Worm (Caenorhabditis elegans) whole organism, L2 larva: ENCODE measurements around the gene let-756.
A peak's percentile ranks its signal among the peaks of the same experiment; 100 is the strongest.

Experiments
- C34F6.9 ChIP-seq: fragments of 150-350 bp; optimal IDR thresholded peaks from 2 replicates; lab custom pipeline; 2014; ENCODE audit warnings: missing biosample characterization, missing genetic modification characterization
- F13H6.1 ChIP-seq: sonication (generic microtip); optimal IDR thresholded peaks from 2 replicates; lab custom pipeline; 2016; ENCODE audit warnings: missing genetic modification characterization, missing compliant biosample characterization
- R02D3.7 ChIP-seq: fragments of 150-350 bp; optimal IDR thresholded peaks from 2 replicates; lab custom pipeline; 2014; ENCODE audit warnings: missing biosample characterization, missing genetic modification characterization
- Y55F3AM.14 ChIP-seq: fragments of 200-800 bp; sonication (Bioruptor generic); optimal IDR thresholded peaks from 2 replicates; lab custom pipeline; 2018; ENCODE audit warnings: mild to moderate bottlenecking, missing genetic modification characterization, missing compliant biosample characterization
- ZK546.5 ChIP-seq: sonication (generic microtip); optimal IDR thresholded peaks from 2 replicates; lab custom pipeline; 2017; ENCODE audit warnings: missing biosample characterization, missing genetic modification characterization
- alr-1 ChIP-seq: fragments of 150-350 bp; optimal IDR thresholded peaks from 2 replicates; lab custom pipeline; 2014; ENCODE audit warnings: missing biosample characterization, missing genetic modification characterization
- aly-2 ChIP-seq: fragments of 150-350 bp; optimal IDR thresholded peaks from 2 replicates; lab custom pipeline; 2014; ENCODE audit warnings: missing biosample characterization, missing genetic modification characterization
- ama-1 ChIP-seq: fragments of 150-350 bp; optimal IDR thresholded peaks from 2 replicates; lab custom pipeline; 2018; ENCODE audit warnings: inconsistent platforms
- blmp-1 ChIP-seq: sonication (generic microtip); optimal IDR thresholded peaks from 2 replicates; lab custom pipeline; 2017; ENCODE audit warnings: missing genetic modification characterization, mild to moderate bottlenecking, missing compliant biosample characterization, antibody characterized with exemption, moderate library complexity; ENCODE audit not compliant: insufficient read depth
- ceh-16 ChIP-seq: fragments of 150-350 bp; optimal IDR thresholded peaks from 2 replicates; lab custom pipeline; 2014; ENCODE audit warnings: missing biosample characterization, missing genetic modification characterization
- ceh-82 ChIP-seq: fragments of 150-350 bp; optimal IDR thresholded peaks from 2 replicates; lab custom pipeline; 2014; ENCODE audit warnings: missing biosample characterization, missing genetic modification characterization
- crh-2 ChIP-seq: sonication (generic microtip); optimal IDR thresholded peaks from 2 replicates; lab custom pipeline; 2017; ENCODE audit warnings: missing biosample characterization, missing genetic modification characterization
- dmd-4 ChIP-seq: sonication (generic microtip); optimal IDR thresholded peaks from 2 replicates; lab custom pipeline; 2017; ENCODE audit warnings: missing biosample characterization, missing genetic modification characterization
- egl-27 ChIP-seq: sonication (generic microtip); optimal IDR thresholded peaks from 3 replicates; lab custom pipeline; 2017; ENCODE audit warnings: missing biosample characterization, missing genetic modification reagents, missing genetic modification characterization
- elt-1 ChIP-seq: fragments of 150-350 bp; optimal IDR thresholded peaks from 2 replicates; lab custom pipeline; 2014; ENCODE audit warnings: missing biosample characterization, missing genetic modification characterization
- elt-3 ChIP-seq: sonication (generic microtip); optimal IDR thresholded peaks from 2 replicates; lab custom pipeline; 2017; ENCODE audit warnings: missing biosample characterization, missing genetic modification characterization
- fos-1 ChIP-seq: fragments of 150-350 bp; optimal IDR thresholded peaks from 2 replicates; lab custom pipeline; 2014; ENCODE audit warnings: missing biosample characterization, missing genetic modification characterization
- gmeb-1 ChIP-seq: fragments of 150-350 bp; optimal IDR thresholded peaks from 2 replicates; lab custom pipeline; 2014; ENCODE audit warnings: missing biosample characterization, missing genetic modification characterization
- lin-11 ChIP-seq: fragments of 150-350 bp; sonication (generic microtip); optimal IDR thresholded peaks from 2 replicates; lab custom pipeline; 2014; ENCODE audit warnings: missing biosample characterization, missing genetic modification characterization, inconsistent platforms, mixed read lengths
- lin-13 ChIP-seq: fragments of 150-350 bp; optimal IDR thresholded peaks from 2 replicates; lab custom pipeline; 2014; ENCODE audit warnings: missing biosample characterization, missing genetic modification reagents, missing genetic modification characterization
- lin-39 ChIP-seq: fragments of 150-350 bp; optimal IDR thresholded peaks from 2 replicates; lab custom pipeline; 2014; ENCODE audit warnings: missing biosample characterization, missing genetic modification reagents, missing genetic modification characterization
- lsy-2 ChIP-seq, 2 experiments: fragments of 150-350 bp in 1 of 2; sonication (generic microtip) in 1 of 2; optimal IDR thresholded peaks; 2 replicates each; lab custom pipeline; 2014 to 2017; ENCODE audit warnings: missing biosample characterization in 2 of 2, missing genetic modification characterization in 2 of 2
- mab-5 ChIP-seq: fragments of 150-350 bp; optimal IDR thresholded peaks from 2 replicates; lab custom pipeline; 2014; ENCODE audit warnings: missing biosample characterization, missing genetic modification characterization
- mbf-1 ChIP-seq: sonication (generic microtip); optimal IDR thresholded peaks from 2 replicates; lab custom pipeline; 2017; ENCODE audit warnings: missing biosample characterization, missing genetic modification characterization
- mdl-1 ChIP-seq, 2 experiments: fragments of 150-350 bp in 1 of 2; sonication (generic microtip) in 1 of 2; optimal IDR thresholded peaks; 2 replicates each; lab custom pipeline; 2017; ENCODE audit warnings: missing biosample characterization in 2 of 2, missing genetic modification characterization in 2 of 2
- nhr-10 ChIP-seq: sonication (generic microtip); optimal IDR thresholded peaks from 2 replicates; lab custom pipeline; 2017; ENCODE audit warnings: missing biosample characterization, missing genetic modification characterization
- nhr-11 ChIP-seq: fragments of 150-350 bp; optimal IDR thresholded peaks from 2 replicates; lab custom pipeline; 2014; ENCODE audit warnings: missing biosample characterization, missing genetic modification characterization
- nhr-12 ChIP-seq: fragments of 150-350 bp; optimal IDR thresholded peaks from 2 replicates; lab custom pipeline; 2014; ENCODE audit warnings: missing biosample characterization, missing genetic modification characterization
- nhr-129 ChIP-seq: fragments of 150-350 bp; optimal IDR thresholded peaks from 2 replicates; lab custom pipeline; 2014; ENCODE audit warnings: missing biosample characterization, missing genetic modification characterization
- nhr-21 ChIP-seq: fragments of 150-350 bp; optimal IDR thresholded peaks from 2 replicates; lab custom pipeline; 2014; ENCODE audit warnings: missing biosample characterization, missing genetic modification characterization
- nhr-23 ChIP-seq: fragments of 150-350 bp; optimal IDR thresholded peaks from 2 replicates; lab custom pipeline; 2014; ENCODE audit warnings: missing biosample characterization, missing genetic modification reagents, missing genetic modification characterization
- nhr-237 ChIP-seq: fragments of 150-350 bp; optimal IDR thresholded peaks from 2 replicates; lab custom pipeline; 2014; ENCODE audit warnings: missing biosample characterization, missing genetic modification characterization
- nhr-25 ChIP-seq: fragments of 150-350 bp; sonication (generic microtip); optimal IDR thresholded peaks from 3 replicates; lab custom pipeline; 2014; ENCODE audit warnings: missing biosample characterization, missing genetic modification characterization
- nhr-6 ChIP-seq: fragments of 150-350 bp; optimal IDR thresholded peaks from 2 replicates; lab custom pipeline; 2014; ENCODE audit warnings: missing biosample characterization, missing genetic modification characterization
- nhr-77 ChIP-seq: fragments of 150-350 bp; optimal IDR thresholded peaks from 2 replicates; lab custom pipeline; 2014; ENCODE audit warnings: missing biosample characterization, missing genetic modification characterization
- peb-1 ChIP-seq: fragments of 150-350 bp; optimal IDR thresholded peaks from 2 replicates; lab custom pipeline; 2014; ENCODE audit warnings: missing biosample characterization, missing genetic modification characterization
- sem-4 ChIP-seq: fragments of 150-350 bp; optimal IDR thresholded peaks from 2 replicates; lab custom pipeline; 2014; ENCODE audit warnings: missing biosample characterization, missing genetic modification reagents, missing genetic modification characterization
- skn-1 ChIP-seq: sonication (generic microtip); optimal IDR thresholded peaks from 2 replicates; lab custom pipeline; 2017; ENCODE audit warnings: missing biosample characterization, missing genetic modification characterization
- sma-3 ChIP-seq: sonication (generic microtip); optimal IDR thresholded peaks from 2 replicates; lab custom pipeline; 2016; ENCODE audit warnings: missing genetic modification reagents, missing genetic modification characterization, missing compliant biosample characterization
- sma-9 ChIP-seq, 2 experiments: fragments of 150-350 bp in 1 of 2; sonication (generic microtip) in 1 of 2; optimal IDR thresholded peaks; 2 replicates each; lab custom pipeline; 2014 to 2016; ENCODE audit warnings: missing genetic modification characterization in 2 of 2, mild to moderate bottlenecking in 1 of 2, missing biosample characterization in 1 of 2, missing compliant biosample characterization in 1 of 2, missing genetic modification reagents in 1 of 2, moderate library complexity in 1 of 2
- snpc-4 ChIP-seq: fragments of 150-350 bp; optimal IDR thresholded peaks from 2 replicates; lab custom pipeline; 2014; ENCODE audit warnings: missing biosample characterization, missing genetic modification characterization
- unc-39 ChIP-seq: fragments of 150-350 bp; optimal IDR thresholded peaks from 2 replicates; lab custom pipeline; 2014; ENCODE audit warnings: missing biosample characterization, missing genetic modification characterization
- unc-55 ChIP-seq: fragments of 150-350 bp; sonication (generic microtip); optimal IDR thresholded peaks from 3 replicates; lab custom pipeline; 2014; ENCODE audit warnings: missing biosample characterization, missing genetic modification reagents, missing genetic modification characterization
- unc-62 ChIP-seq: fragments of 150-350 bp; optimal IDR thresholded peaks from 2 replicates; lab custom pipeline; 2014; ENCODE audit warnings: missing biosample characterization, missing genetic modification reagents, missing genetic modification characterization
- zag-1 ChIP-seq: fragments of 150-350 bp; optimal IDR thresholded peaks from 2 replicates; lab custom pipeline; 2014; ENCODE audit warnings: missing biosample characterization, missing genetic modification characterization
- ztf-1 ChIP-seq: fragments of 200-800 bp; sonication (Bioruptor generic); conservative IDR thresholded peaks from 2 replicates; pipeline ENCODE4 v1.3.6; 2022; ENCODE audit warnings: missing genetic modification characterization, missing compliant biosample characterization
- ztf-11 ChIP-seq: sonication (generic microtip); optimal IDR thresholded peaks from 2 replicates; lab custom pipeline; 2017; ENCODE audit warnings: missing biosample characterization, missing genetic modification characterization
- ztf-4 ChIP-seq: fragments of 150-350 bp; optimal IDR thresholded peaks from 2 replicates; lab custom pipeline; 2014; ENCODE audit warnings: missing biosample characterization, missing genetic modification characterization

Gene let-756

ce11 chrIII:6415306-6415973 is 8.5 kb downstream of the let-756 start, which contains the start of gene nas-4:
Gene nas-4, minus strand, starts transcription at chrIII:6415656.
- TF ChIP-seq nhr-129 (tag; lab: Kevin White, UChicago) (no peak), elt-1 (tag; lab: Kevin White, UChicago) (no peak), zag-1 (tag; lab: Kevin White, UChicago) (no peak), lin-39 (no peak), nhr-25 (tag; lab: Kevin White, UChicago) (peak; percentile 27), sma-3 (GFP tag; lab: Kevin White, UChicago) (peak; percentile 46), ztf-11 (no peak), fos-1 (tag; lab: Kevin White, UChicago) (no peak), mbf-1 (tag; lab: Kevin White, UChicago) (no peak), ztf-1 (GFP tag; lab: Robert Waterston, UW) (no peak), ceh-82 (tag; lab: Kevin White, UChicago) (no peak), lin-11 (tag; lab: Kevin White, UChicago) (no peak), snpc-4 (tag; lab: Kevin White, UChicago) (no peak), sma-9 (GFP tag; optimal IDR thresholded peaks at IDR 0.05; lab: Kevin White, UChicago) (no peak), sma-9 (tag; optimal IDR thresholded peaks at IDR 0.05; lab: Kevin White, UChicago) (no peak), unc-39 (tag; lab: Kevin White, UChicago) (no peak), C34F6.9 (tag; lab: Kevin White, UChicago) (no peak), nhr-23 (tag; lab: Kevin White, UChicago) (no peak), crh-2 (tag; lab: Kevin White, UChicago) (peak; percentile 36), R02D3.7 (tag; lab: Kevin White, UChicago) (no peak), nhr-237 (no peak), nhr-6 (tag; lab: Kevin White, UChicago) (peak; percentile 14), ZK546.5 (tag; lab: Kevin White, UChicago) (no peak), egl-27 (tag; lab: Kevin White, UChicago) (no peak), unc-62 (GFP tag; lab: Kevin White, UChicago) (no peak), Y55F3AM.14 (GFP tag; lab: Kevin White, UChicago) (peak; percentile 35), nhr-12 (no peak), blmp-1 (peak; percentile 3), lin-13 (peak; percentile 42), nhr-21 (tag; lab: Kevin White, UChicago) (peak; percentile 17), ama-1 (lab: Kevin White, UChicago) (peak; percentile 69), peb-1 (tag; lab: Kevin White, UChicago) (no peak), unc-55 (GFP tag; lab: Kevin White, UChicago) (peak; percentile 7), ceh-16 (no peak), gmeb-1 (tag; lab: Kevin White, UChicago) (no peak), nhr-77 (tag; lab: Kevin White, UChicago) (no peak), elt-3 (no peak), dmd-4 (no peak), nhr-11 (tag; lab: Kevin White, UChicago) (no peak), skn-1 (tag; lab: Kevin White, UChicago) (no peak), ztf-4 (tag; lab: Kevin White, UChicago) (peak; percentile 69), alr-1 (tag; lab: Kevin White, UChicago) (no peak), nhr-10 (tag; lab: Kevin White, UChicago) (no peak), sem-4 (tag; lab: Kevin White, UChicago) (no peak), lsy-2 (tag; optimal IDR thresholded peaks at IDR 0.05; lab: Kevin White, UChicago) (peak in 1 of 2 experiments; percentile 9), aly-2 (tag; lab: Kevin White, UChicago) (no peak), mdl-1 (tag; optimal IDR thresholded peaks at IDR 0.05; lab: Kevin White, UChicago) (no peak), F13H6.1 (tag; lab: Kevin White, UChicago) (no peak), mab-5 (tag; lab: Kevin White, UChicago) (no peak)
